Fruit fly (Drosophila melanogaster) whole organism, embryonic: ENCODE data around the gene Grasp65.
A peak's percentile ranks its signal among the peaks of the same experiment; 100 is the strongest.

Experiments
- Ada2b ChIP-seq: fragments of 200-800 bp; sonication (Bioruptor generic); IDR thresholded peaks from 2 replicates; pipeline ENCODE4 v1.3.6; 2022; ENCODE audit warnings: missing biosample characterization, missing genetic modification characterization
- Blimp-1 ChIP-seq: fragments of 200-800 bp; sonication (Bioruptor generic); optimal IDR thresholded peaks from 3 replicates; lab custom pipeline; 2018; ENCODE audit warnings: missing biosample characterization, missing genetic modification characterization, mild to moderate bottlenecking, moderate library complexity, missing genetic modification reagents
- CG10209 ChIP-seq: fragments of 200-800 bp; sonication (Bioruptor generic); optimal IDR thresholded peaks from 3 replicates; lab custom pipeline; 2017; ENCODE audit warnings: missing biosample characterization, mild to moderate bottlenecking, missing genetic modification characterization, missing genetic modification reagents
- CG10431 ChIP-seq: fragments of 200-800 bp; sonication (Bioruptor generic); optimal IDR thresholded peaks from 3 replicates; lab custom pipeline; 2018; ENCODE audit warnings: missing biosample characterization, mild to moderate bottlenecking, missing genetic modification characterization
- CG13287 ChIP-seq: fragments of 200-800 bp; sonication (Bioruptor generic); IDR thresholded peaks from 2 replicates; pipeline ENCODE4 v1.3.6; 2022; ENCODE audit warnings: missing biosample characterization, missing genetic modification characterization; ENCODE audit not compliant: partially characterized antibody
- CG14014 ChIP-seq: fragments of 200-800 bp; sonication (Bioruptor generic); IDR thresholded peaks from 2 replicates; pipeline ENCODE4 v1.3.6; 2022; ENCODE audit warnings: missing biosample characterization, missing genetic modification characterization
- CG15601 ChIP-seq: fragments of 200-800 bp; sonication (Bioruptor generic); optimal IDR thresholded peaks from 3 replicates; lab custom pipeline; 2019; ENCODE audit warnings: missing biosample characterization, mild to moderate bottlenecking, missing genetic modification characterization, moderate library complexity
- CG16813 ChIP-seq: fragments of 200-800 bp; sonication (Bioruptor generic); IDR thresholded peaks from 3 replicates; pipeline ENCODE4 v1.3.6; 2022; ENCODE audit warnings: missing biosample characterization, missing genetic modification characterization; ENCODE audit not compliant: partially characterized antibody
- CG17361 ChIP-seq: fragments of 200-800 bp; sonication (Bioruptor generic); IDR thresholded peaks from 3 replicates; pipeline ENCODE4 v1.3.6; 2022; ENCODE audit warnings: missing biosample characterization, missing genetic modification characterization
- CG17829 ChIP-seq: fragments of 200-800 bp; optimal IDR thresholded peaks from 2 replicates; lab custom pipeline; 2019; ENCODE audit warnings: missing biosample characterization, mild to moderate bottlenecking, missing genetic modification characterization, moderate library complexity
- CG2129 ChIP-seq: fragments of 200-800 bp; sonication (Bioruptor generic); IDR thresholded peaks from 2 replicates; pipeline ENCODE4 v1.3.6; 2022; ENCODE audit warnings: missing biosample characterization, missing genetic modification characterization; ENCODE audit not compliant: partially characterized antibody
- CG2712 ChIP-seq: fragments of 200-800 bp; optimal IDR thresholded peaks from 3 replicates; lab custom pipeline; 2019; ENCODE audit warnings: missing biosample characterization, mild to moderate bottlenecking, missing genetic modification characterization, moderate library complexity
- CG3065 ChIP-seq: fragments of 200-800 bp; sonication (Bioruptor generic); optimal IDR thresholded peaks from 2 replicates; lab custom pipeline; 2016; ENCODE audit warnings: missing biosample characterization, missing genetic modification characterization
- CG31365 ChIP-seq: fragments of 200-800 bp; sonication (Bioruptor generic); optimal IDR thresholded peaks from 2 replicates; lab custom pipeline; 2018; ENCODE audit warnings: missing biosample characterization, mild to moderate bottlenecking, missing genetic modification characterization
- CG3281 ChIP-seq: fragments of 200-800 bp; sonication (Bioruptor generic); optimal IDR thresholded peaks from 3 replicates; lab custom pipeline; 2017; ENCODE audit warnings: missing biosample characterization, mild to moderate bottlenecking, missing genetic modification characterization
- CG3838 ChIP-seq: fragments of 200-800 bp; sonication (Bioruptor generic); optimal IDR thresholded peaks from 3 replicates; lab custom pipeline; 2016; ENCODE audit warnings: missing biosample characterization, missing genetic modification characterization
- CG4360 ChIP-seq: fragments of 200-800 bp; sonication (Bioruptor generic); IDR thresholded peaks from 2 replicates; pipeline ENCODE4 v1.3.6; 2022; ENCODE audit warnings: missing biosample characterization, missing genetic modification characterization
- CG4424 ChIP-seq: fragments of 200-800 bp; sonication (Bioruptor generic); optimal IDR thresholded peaks from 3 replicates; lab custom pipeline; 2016; ENCODE audit warnings: missing biosample characterization, missing genetic modification characterization
- CG4707 ChIP-seq: fragments of 200-800 bp; sonication (Bioruptor generic); optimal IDR thresholded peaks from 2 replicates; lab custom pipeline; 2018; ENCODE audit warnings: missing biosample characterization, mild to moderate bottlenecking, missing genetic modification characterization, moderate library complexity
- CG6683 ChIP-seq: fragments of 200-800 bp; sonication (Bioruptor generic); optimal IDR thresholded peaks from 2 replicates; lab custom pipeline; 2017; ENCODE audit warnings: missing biosample characterization, mild to moderate bottlenecking, missing genetic modification characterization, missing genetic modification reagents
- CG6689 ChIP-seq: fragments of 200-800 bp; sonication (Bioruptor generic); IDR thresholded peaks from 2 replicates; pipeline ENCODE4 v1.3.6; 2022; ENCODE audit warnings: missing biosample characterization, missing genetic modification characterization
- CG7357 ChIP-seq: fragments of 200-800 bp; sonication (Bioruptor generic); IDR thresholded peaks from 3 replicates; pipeline ENCODE4 v1.3.6; 2022; ENCODE audit warnings: missing biosample characterization, missing genetic modification characterization
- CG7928 ChIP-seq: fragments of 200-800 bp; sonication (Bioruptor generic); optimal IDR thresholded peaks from 2 replicates; lab custom pipeline; 2017; ENCODE audit warnings: missing biosample characterization, mild to moderate bottlenecking, missing genetic modification characterization
- CG9727 ChIP-seq: fragments of 200-800 bp; sonication (Bioruptor generic); optimal IDR thresholded peaks from 3 replicates; lab custom pipeline; 2017; ENCODE audit warnings: missing biosample characterization, mild to moderate bottlenecking, missing genetic modification characterization
- Fer2 ChIP-seq: fragments of 200-800 bp; sonication (Bioruptor generic); optimal IDR thresholded peaks from 2 replicates; lab custom pipeline; 2018; ENCODE audit warnings: missing biosample characterization, mild to moderate bottlenecking, missing genetic modification characterization, moderate library complexity
- Gug ChIP-seq: fragments of 200-800 bp; sonication (Bioruptor generic); IDR thresholded peaks from 4 replicates; pipeline ENCODE4 v1.3.6; 2022; ENCODE audit warnings: missing biosample characterization, missing genetic modification characterization
- HLH4C ChIP-seq: fragments of 200-800 bp; sonication (Bioruptor generic); IDR thresholded peaks from 3 replicates; pipeline ENCODE4 v1.3.6; 2022; ENCODE audit warnings: missing biosample characterization, missing genetic modification characterization; ENCODE audit not compliant: partially characterized antibody
- Hand ChIP-seq: fragments of 200-800 bp; sonication (Bioruptor generic); optimal IDR thresholded peaks from 2 replicates; lab custom pipeline; 2017; ENCODE audit warnings: mild to moderate bottlenecking, missing biosample characterization, missing genetic modification reagents, missing genetic modification characterization
- Mad ChIP-seq: fragments of 200-800 bp; sonication (Bioruptor generic); optimal IDR thresholded peaks from 2 replicates; lab custom pipeline; 2016; ENCODE audit warnings: missing biosample characterization, missing genetic modification characterization
- Meics ChIP-seq: fragments of 200-800 bp; sonication (Bioruptor generic); optimal IDR thresholded peaks from 2 replicates; lab custom pipeline; 2017; ENCODE audit warnings: missing biosample characterization, mild to moderate bottlenecking, missing genetic modification characterization
- Optix ChIP-seq: fragments of 200-800 bp; sonication (Bioruptor generic); IDR thresholded peaks from 3 replicates; pipeline ENCODE4 v1.3.6; 2022; ENCODE audit warnings: missing biosample characterization, missing genetic modification characterization
- Sin3A ChIP-seq: fragments of >200 bp; optimal IDR thresholded peaks from 2 replicates; lab custom pipeline; 2018
- Sox100B ChIP-seq: fragments of 200-800 bp; sonication (Bioruptor generic); optimal IDR thresholded peaks from 3 replicates; lab custom pipeline; 2018; ENCODE audit warnings: missing biosample characterization, mild to moderate bottlenecking, missing genetic modification characterization
- Sry-δ ChIP-seq: fragments of 200-800 bp; sonication (Bioruptor generic); optimal IDR thresholded peaks from 2 replicates; lab custom pipeline; 2016; ENCODE audit warnings: missing biosample characterization, missing genetic modification characterization
- abd-A ChIP-seq: fragments of 200-800 bp; sonication (Bioruptor generic); optimal IDR thresholded peaks from 3 replicates; lab custom pipeline; 2019; ENCODE audit warnings: missing biosample characterization, mild to moderate bottlenecking, missing genetic modification characterization, moderate library complexity
- amos ChIP-seq: fragments of 200-800 bp; sonication (Bioruptor generic); IDR thresholded peaks from 2 replicates; pipeline ENCODE4 v1.3.6; 2022; ENCODE audit warnings: missing biosample characterization, missing genetic modification characterization; ENCODE audit not compliant: partially characterized antibody
- crol ChIP-seq: fragments of 200-800 bp; sonication (Bioruptor generic); IDR thresholded peaks from 2 replicates; pipeline ENCODE4 v1.3.6; 2022; ENCODE audit warnings: missing biosample characterization, missing genetic modification characterization
- dmrt11E ChIP-seq: fragments of 200-800 bp; sonication (Bioruptor generic); optimal IDR thresholded peaks from 3 replicates; lab custom pipeline; 2018; ENCODE audit warnings: missing biosample characterization, mild to moderate bottlenecking, missing genetic modification characterization, moderate library complexity
- emc ChIP-seq: fragments of 200-800 bp; sonication (Bioruptor generic); optimal IDR thresholded peaks from 2 replicates; lab custom pipeline; 2016; ENCODE audit warnings: missing biosample characterization, missing genetic modification characterization
- gem ChIP-seq: fragments of 200-800 bp; sonication (Bioruptor generic); optimal IDR thresholded peaks from 2 replicates; lab custom pipeline; 2019; ENCODE audit warnings: missing biosample characterization, mild to moderate bottlenecking, missing genetic modification characterization, moderate library complexity
- gro ChIP-seq: fragments of 200-800 bp; sonication (Bioruptor generic); optimal IDR thresholded peaks from 2 replicates; lab custom pipeline; 2016; ENCODE audit warnings: missing biosample characterization, missing genetic modification characterization
- inv ChIP-seq: fragments of 200-800 bp; sonication (Bioruptor generic); IDR thresholded peaks from 2 replicates; pipeline ENCODE4 v1.3.6; 2022; ENCODE audit warnings: missing biosample characterization, missing genetic modification characterization; ENCODE audit not compliant: partially characterized antibody
- jumu ChIP-seq: fragments of 200-800 bp; sonication (Bioruptor generic); optimal IDR thresholded peaks from 3 replicates; lab custom pipeline; 2016; ENCODE audit warnings: missing biosample characterization, missing genetic modification characterization
- lbe ChIP-seq: fragments of 200-800 bp; sonication (Bioruptor generic); optimal IDR thresholded peaks from 2 replicates; lab custom pipeline; 2016; ENCODE audit warnings: missing biosample characterization, mild to moderate bottlenecking, missing genetic modification characterization
- mld ChIP-seq: fragments of 200-800 bp; sonication (Bioruptor generic); IDR thresholded peaks from 3 replicates; pipeline ENCODE4 v1.3.6; 2022; ENCODE audit warnings: missing biosample characterization, missing genetic modification characterization; ENCODE audit not compliant: partially characterized antibody
- nau ChIP-seq: fragments of 200-800 bp; sonication (Bioruptor generic); optimal IDR thresholded peaks from 3 replicates; lab custom pipeline; 2017; ENCODE audit warnings: missing biosample characterization, mild to moderate bottlenecking, missing genetic modification characterization, missing genetic modification reagents
- nerfin-1 ChIP-seq: fragments of 200-800 bp; sonication (Bioruptor generic); optimal IDR thresholded peaks from 3 replicates; lab custom pipeline; 2019; ENCODE audit warnings: missing biosample characterization, mild to moderate bottlenecking, missing genetic modification characterization, moderate library complexity
- psq ChIP-seq: fragments of 200-800 bp; sonication (Bioruptor generic); optimal IDR thresholded peaks from 2 replicates; lab custom pipeline; 2017; ENCODE audit warnings: missing biosample characterization, missing genetic modification characterization
- sisA ChIP-seq: fragments of 200-800 bp; sonication (Bioruptor generic); IDR thresholded peaks from 2 replicates; pipeline ENCODE4 v1.3.6; 2022; ENCODE audit warnings: missing biosample characterization, missing genetic modification characterization
- sug ChIP-seq: fragments of 200-800 bp; optimal IDR thresholded peaks from 2 replicates; lab custom pipeline; 2019; ENCODE audit warnings: missing biosample characterization, mild to moderate bottlenecking, missing genetic modification characterization, moderate library complexity
- twi ChIP-seq: fragments of 200-800 bp; optimal IDR thresholded peaks from 2 replicates; lab custom pipeline; 2019; ENCODE audit warnings: missing biosample characterization, mild to moderate bottlenecking, missing genetic modification characterization, moderate library complexity

Gene Grasp65

dm6 chr3L:19932917-19933316 is 8.2 kb downstream of the Grasp65 start (continued):
- TF ChIP-seq CG3281 (peak; percentile 55), sug (peak; percentile 79), CG4360 (GFP tag; lab: Robert Waterston, UW) (no peak), gro (GFP tag; lab: Kevin White, UChicago) (peak; percentile 39), mld (GFP tag; lab: Robert Waterston, UW) (no peak), HLH4C (no peak), nerfin-1 (tag; lab: Kevin White, UChicago) (peak; percentile 27), CG4707 (GFP tag; lab: Kevin White, UChicago) (peak; percentile 48), Blimp-1 (GFP tag; lab: Kevin White, UChicago) (no peak), lbe (GFP tag; lab: Kevin White, UChicago) (no peak), Fer2 (tag; lab: Kevin White, UChicago) (no peak), Hand (GFP tag; lab: Kevin White, UChicago) (no peak), sisA (GFP tag; lab: Robert Waterston, UW) (no peak), CG10431 (GFP tag; lab: Kevin White, UChicago) (peak; percentile 24), CG2712 (tag; lab: Kevin White, UChicago) (peak; percentile 2), Sry-δ (GFP tag; lab: Kevin White, UChicago) (no peak), CG17361 (no peak), emc (no peak), CG17829 (tag; lab: Kevin White, UChicago) (no peak), CG10209 (GFP tag; lab: Kevin White, UChicago) (peak; percentile 34), gem (tag; lab: Kevin White, UChicago) (peak; percentile 27), dmrt11E (no peak), twi (no peak), amos (no peak), CG3065 (GFP tag; lab: Kevin White, UChicago) (no peak), jumu (no peak), CG16813 (GFP tag; lab: Robert Waterston, UW) (no peak), CG3838 (no peak), CG14014 (GFP tag; lab: Robert Waterston, UW) (peak; percentile 66; the same call in 1 of the 2 replicates), Sin3A (lab: Kevin White, UChicago) (no peak), Mad (GFP tag; lab: Kevin White, UChicago) (no peak), CG7357 (no peak), CG13287 (no peak), CG7928 (no peak), Optix (GFP tag; lab: Robert Waterston, UW) (no peak), nau (GFP tag; lab: Kevin White, UChicago) (peak; percentile 55), inv (GFP tag; lab: Robert Waterston, UW) (no peak), CG15601 (tag; lab: Kevin White, UChicago) (no peak), Gug (GFP tag; lab: Robert Waterston, UW) (no peak), CG6683 (no peak), CG2129 (GFP tag; lab: Robert Waterston, UW) (no peak), CG9727 (GFP tag; lab: Kevin White, UChicago) (no peak), crol (GFP tag; lab: Robert Waterston, UW) (no peak), Sox100B (peak; percentile 17), CG4424 (GFP tag; lab: Kevin White, UChicago) (peak; percentile 36), Ada2b (GFP tag; lab: Robert Waterston, UW) (no peak), psq (GFP tag; lab: Kevin White, UChicago) (no peak), CG6689 (GFP tag; lab: Robert Waterston, UW) (peak; percentile 59), abd-A (tag; lab: Kevin White, UChicago) (no peak), Meics (peak; percentile 45), CG31365 (peak; percentile 45)
